Fruit fly (Drosophila melanogaster) whole organism, adult: ENCODE data around the gene CG44290.

Experiments used
- CG11617 ChIP-seq: fragments of 200-800 bp; sonication (Bioruptor generic); optimal IDR thresholded peaks from 2 replicates; lab custom pipeline; 2017; ENCODE audit warnings: mild to moderate bottlenecking, missing biosample characterization, missing genetic modification reagents, missing genetic modification characterization
- CG12768 ChIP-seq: fragments of 200-800 bp; sonication (Bioruptor generic); optimal IDR thresholded peaks from 2 replicates; lab custom pipeline; 2017; ENCODE audit warnings: missing biosample characterization, missing genetic modification characterization, mild to moderate bottlenecking, moderate library complexity, missing genetic modification reagents
- CG14711 ChIP-seq: fragments of 200-800 bp; sonication (Bioruptor generic); optimal IDR thresholded peaks from 2 replicates; lab custom pipeline; 2018; ENCODE audit warnings: missing biosample characterization, mild to moderate bottlenecking, missing genetic modification characterization, moderate library complexity
- CG1620 ChIP-seq: fragments of 200-800 bp; sonication (Bioruptor generic); optimal IDR thresholded peaks from 2 replicates; lab custom pipeline; 2016; ENCODE audit warnings: missing biosample characterization, missing genetic modification characterization
- CG33017 ChIP-seq: fragments of 200-800 bp; sonication (Bioruptor generic); optimal IDR thresholded peaks from 2 replicates; lab custom pipeline; 2018; ENCODE audit warnings: missing biosample characterization, mild to moderate bottlenecking, missing genetic modification characterization, moderate library complexity
- CG5204 ChIP-seq: fragments of 200-800 bp; sonication (Bioruptor generic); optimal IDR thresholded peaks from 2 replicates; lab custom pipeline; 2016; ENCODE audit warnings: missing biosample characterization, missing genetic modification characterization
- CG7045 ChIP-seq: fragments of 200-800 bp; sonication (Bioruptor generic); optimal IDR thresholded peaks from 2 replicates; lab custom pipeline; 2017; ENCODE audit warnings: missing biosample characterization, mild to moderate bottlenecking, missing genetic modification characterization
- CG7101 ChIP-seq: fragments of 200-800 bp; sonication (Bioruptor generic); optimal IDR thresholded peaks from 2 replicates; lab custom pipeline; 2018; ENCODE audit warnings: missing biosample characterization, mild to moderate bottlenecking, missing genetic modification characterization, moderate library complexity
- Clk ChIP-seq: fragments of 200-800 bp; sonication (Bioruptor generic); optimal IDR thresholded peaks from 2 replicates; lab custom pipeline; 2017; ENCODE audit warnings: missing biosample characterization, missing genetic modification characterization
- Crg-1 ChIP-seq: fragments of 200-800 bp; sonication (Bioruptor generic); optimal IDR thresholded peaks from 2 replicates; lab custom pipeline; 2016; ENCODE audit warnings: missing biosample characterization, missing genetic modification characterization
- Hr96 ChIP-seq: fragments of 200-800 bp; sonication (Bioruptor generic); optimal IDR thresholded peaks from 2 replicates; lab custom pipeline; 2016; ENCODE audit warnings: missing biosample characterization, missing genetic modification characterization
- Mnt ChIP-seq: fragments of 200-800 bp; sonication (Bioruptor generic); optimal IDR thresholded peaks from 2 replicates; lab custom pipeline; 2016; ENCODE audit warnings: missing biosample characterization, mild to moderate bottlenecking, missing genetic modification characterization
- bab1 ChIP-seq: fragments of 200-800 bp; sonication (Bioruptor generic); optimal IDR thresholded peaks from 3 replicates; lab custom pipeline; 2019; ENCODE audit warnings: missing biosample characterization, mild to moderate bottlenecking, missing genetic modification characterization, moderate library complexity
- cic ChIP-seq: fragments of 200-800 bp; sonication (Bioruptor generic); optimal IDR thresholded peaks from 2 replicates; lab custom pipeline; 2017; ENCODE audit warnings: missing biosample characterization, mild to moderate bottlenecking, missing genetic modification characterization, moderate library complexity
- cnc ChIP-seq, 2 experiments: fragments of >200 bp; optimal IDR thresholded peaks; 2 replicates each; lab custom pipeline; 2017
- kay ChIP-seq: fragments of 200-800 bp; sonication (Bioruptor generic); peaks from one replicate; lab custom pipeline; 2016; ENCODE audit warnings: missing biosample characterization, missing genetic modification characterization, borderline replicate concordance
- ovo ChIP-seq: fragments of 200-800 bp; sonication (Bioruptor generic); optimal IDR thresholded peaks from 2 replicates; lab custom pipeline; 2016; ENCODE audit warnings: missing biosample characterization, missing genetic modification characterization
- pad ChIP-seq: fragments of 200-800 bp; sonication (Bioruptor generic); optimal IDR thresholded peaks from 3 replicates; lab custom pipeline; 2017; ENCODE audit warnings: missing biosample characterization, missing genetic modification characterization, mild to moderate bottlenecking, moderate library complexity, missing genetic modification reagents
- tj ChIP-seq: fragments of 200-800 bp; sonication (Bioruptor generic); optimal IDR thresholded peaks from 3 replicates; lab custom pipeline; 2017; ENCODE audit warnings: missing biosample characterization, mild to moderate bottlenecking, missing genetic modification characterization, moderate library complexity
- toe ChIP-seq: fragments of 200-800 bp; sonication (Bioruptor generic); optimal IDR thresholded peaks from 2 replicates; lab custom pipeline; 2016; ENCODE audit warnings: missing biosample characterization, missing genetic modification characterization

CG44290 gene

DNA sequence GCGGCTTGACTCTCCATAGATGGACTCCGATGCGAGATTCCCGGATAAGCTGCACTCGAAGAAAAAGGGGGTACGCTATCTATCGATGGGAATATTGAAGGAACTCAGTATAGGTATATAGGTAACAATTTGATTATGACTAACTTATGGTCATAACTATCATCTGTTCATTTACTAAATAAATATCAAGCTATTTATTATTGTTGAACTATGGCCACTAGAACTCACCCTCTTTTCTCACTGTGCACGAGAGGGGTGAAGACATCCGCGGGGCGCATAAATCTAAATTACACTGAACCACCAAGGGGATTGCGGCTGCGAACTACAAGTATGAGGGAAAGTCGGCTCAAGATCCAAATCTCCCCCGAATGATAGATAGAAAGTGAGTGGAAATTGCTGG lies at the start of gene CG44290:
Gene CG44290, minus strand, starts transcription at position 317 of the 400 bp plus-strand sequence.
- no peak for TF ChIP-seq cic (GFP tag; lab: Kevin White, UChicago)
- no peak for TF ChIP-seq bab1 (GFP tag; lab: Kevin White, UChicago)
- TF ChIP-seq Crg-1 (GFP tag; lab: Kevin White, UChicago): no peak
- no peak for TF ChIP-seq CG14711 (tag; lab: Kevin White, UChicago)
- TF ChIP-seq Clk (GFP tag; lab: Kevin White, UChicago): no peak
- TF ChIP-seq CG12768 (GFP tag; lab: Kevin White, UChicago): no peak
- TF ChIP-seq tj (GFP tag; lab: Kevin White, UChicago): no peak
- TF ChIP-seq kay: no peak
- TF ChIP-seq CG33017 (tag; lab: Kevin White, UChicago): no peak
- TF ChIP-seq cnc (optimal IDR thresholded peaks at IDR 0.05; lab: Kevin White, UChicago): no peak
- no peak for TF ChIP-seq ovo
- TF ChIP-seq pad (GFP tag; lab: Kevin White, UChicago): no peak
- no peak for TF ChIP-seq CG7045
- TF ChIP-seq CG1620 (GFP tag; lab: Kevin White, UChicago): no peak
- TF ChIP-seq Hr96: no peak

DNA sequence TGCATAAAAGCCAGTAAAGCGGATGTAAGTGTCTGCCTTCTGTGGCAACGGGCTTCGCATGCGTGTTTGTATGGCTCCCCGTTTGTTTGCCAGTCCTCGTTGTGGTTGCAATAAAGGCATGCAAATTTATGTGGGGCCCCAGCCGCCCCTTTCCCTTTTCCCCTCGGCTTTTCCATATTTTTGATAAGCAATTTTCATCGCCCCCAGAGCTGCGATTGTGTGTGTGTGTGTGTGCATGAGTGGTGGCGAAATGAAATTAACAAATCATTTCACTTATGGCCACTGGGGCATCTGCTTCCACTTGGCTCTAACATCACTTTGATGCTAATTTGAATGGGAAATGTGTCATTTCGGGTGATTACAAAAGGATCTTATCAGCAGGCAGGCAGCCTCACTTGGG lies 46.9 kb upstream of the CG44290 start, which contains the start of gene Gr98a:
Gene Gr98a, plus strand, starts transcription at position 301 of the 400 bp plus-strand sequence.
- TF ChIP-seq CG5204 (no peak), pad (GFP tag; lab: Kevin White, UChicago) (no peak), Crg-1 (GFP tag; lab: Kevin White, UChicago) (no peak), CG11617 (no peak), Mnt (GFP tag; lab: Kevin White, UChicago) (no peak), bab1 (GFP tag; lab: Kevin White, UChicago) (no peak), CG7045 (no peak), cnc (optimal IDR thresholded peaks at IDR 0.05; lab: Kevin White, UChicago) (no peak), CG14711 (tag; lab: Kevin White, UChicago) (no peak)

dm6 chr3R:27478375-27478774 lies 37.6 kb upstream of the CG44290 start, which contains the start of gene Cyp6a18:
Gene Cyp6a18 (plus strand): TSS chr3R:27478675.
- TF ChIP-seq toe (GFP tag; lab: Kevin White, UChicago) (peak; percentile 3), CG7045 (no peak)

- no peak for TF ChIP-seq ovo
- no peak for TF ChIP-seq CG7101 (tag; lab: Kevin White, UChicago)
- no peak for TF ChIP-seq toe (GFP tag; lab: Kevin White, UChicago)
- no peak for TF ChIP-seq Crg-1 (GFP tag; lab: Kevin White, UChicago)
- TF ChIP-seq pad (GFP tag; lab: Kevin White, UChicago): no peak
- TF ChIP-seq CG12768 (GFP tag; lab: Kevin White, UChicago): no peak
- TF ChIP-seq Mnt (GFP tag; lab: Kevin White, UChicago): no peak
- TF ChIP-seq kay: no peak
- no peak for TF ChIP-seq Hr96
- TF ChIP-seq CG1620 (GFP tag; lab: Kevin White, UChicago): no peak
- no peak for TF ChIP-seq CG14711 (tag; lab: Kevin White, UChicago)
- no peak for TF ChIP-seq CG33017 (tag; lab: Kevin White, UChicago)
- TF ChIP-seq CG5204: no peak
- TF ChIP-seq cic (GFP tag; lab: Kevin White, UChicago): no peak
These were observed 36.8 kb upstream of the CG44290 start for dm6 chr3R:27477507-27477906.

- TF ChIP-seq cnc (optimal IDR thresholded peaks at IDR 0.05; lab: Kevin White, UChicago): no peak
- no peak for TF ChIP-seq CG33017 (tag; lab: Kevin White, UChicago)
- no peak for TF ChIP-seq Hr96
- no peak for TF ChIP-seq pad (GFP tag; lab: Kevin White, UChicago)
- TF ChIP-seq kay: no peak
- no peak for TF ChIP-seq ovo
- TF ChIP-seq CG7101 (tag; lab: Kevin White, UChicago): no peak
- no peak for TF ChIP-seq Mnt (GFP tag; lab: Kevin White, UChicago)
- TF ChIP-seq Clk (GFP tag; lab: Kevin White, UChicago): no peak
- TF ChIP-seq cic (GFP tag; lab: Kevin White, UChicago): no peak
- no peak for TF ChIP-seq CG5204
- no peak for TF ChIP-seq tj (GFP tag; lab: Kevin White, UChicago)
- no peak for TF ChIP-seq CG11617
- no peak for TF ChIP-seq Crg-1 (GFP tag; lab: Kevin White, UChicago)
- TF ChIP-seq bab1 (GFP tag; lab: Kevin White, UChicago): no peak
These were observed 23.1 kb upstream of the CG44290 start, which contains the start of gene CG13978 for dm6 chr3R:27463889-27464288. Gene CG13978 (plus strand): TSS chr3R:27464189.

DNA sequence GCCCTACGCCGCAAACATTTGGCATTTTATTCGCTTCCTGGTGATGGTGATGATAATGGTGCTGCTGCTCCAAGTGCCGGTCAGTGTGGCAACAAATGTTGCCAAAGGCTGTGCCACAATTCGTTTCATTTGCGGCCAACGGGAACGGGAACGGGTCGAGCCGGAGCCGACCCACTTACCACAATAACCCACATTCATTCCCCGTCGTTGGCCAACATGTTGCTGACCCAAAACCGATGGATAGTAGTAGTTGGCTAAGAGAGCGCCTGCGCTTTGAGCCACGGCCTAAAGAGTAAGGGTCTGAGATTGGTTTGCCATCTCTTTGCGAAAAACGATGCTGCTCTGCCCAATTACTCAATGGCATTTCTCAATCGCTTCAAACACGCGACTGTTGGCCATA lies 22.2 kb upstream of the CG44290 start:
- TF ChIP-seq pad (GFP tag; lab: Kevin White, UChicago) (no peak), cnc (optimal IDR thresholded peaks at IDR 0.05; lab: Kevin White, UChicago) (no peak)

dm6 chr3R:27445311-27445710 lies 4.6 kb upstream of the CG44290 start:
- no peak for TF ChIP-seq Clk (GFP tag; lab: Kevin White, UChicago)
- TF ChIP-seq pad (GFP tag; lab: Kevin White, UChicago): no peak
- TF ChIP-seq CG14711 (tag; lab: Kevin White, UChicago): no peak
- no peak for TF ChIP-seq bab1 (GFP tag; lab: Kevin White, UChicago)
- no peak for TF ChIP-seq CG5204
- no peak for TF ChIP-seq CG12768 (GFP tag; lab: Kevin White, UChicago)
- TF ChIP-seq cnc (optimal IDR thresholded peaks at IDR 0.05; lab: Kevin White, UChicago): no peak
- no peak for TF ChIP-seq CG7045
- TF ChIP-seq cic (GFP tag; lab: Kevin White, UChicago): no peak
- no peak for TF ChIP-seq Mnt (GFP tag; lab: Kevin White, UChicago)
- TF ChIP-seq CG11617: no peak
